Fruit fly (Drosophila melanogaster): Measurements from ENCODE around the gene TTLL6B.

DNA sequence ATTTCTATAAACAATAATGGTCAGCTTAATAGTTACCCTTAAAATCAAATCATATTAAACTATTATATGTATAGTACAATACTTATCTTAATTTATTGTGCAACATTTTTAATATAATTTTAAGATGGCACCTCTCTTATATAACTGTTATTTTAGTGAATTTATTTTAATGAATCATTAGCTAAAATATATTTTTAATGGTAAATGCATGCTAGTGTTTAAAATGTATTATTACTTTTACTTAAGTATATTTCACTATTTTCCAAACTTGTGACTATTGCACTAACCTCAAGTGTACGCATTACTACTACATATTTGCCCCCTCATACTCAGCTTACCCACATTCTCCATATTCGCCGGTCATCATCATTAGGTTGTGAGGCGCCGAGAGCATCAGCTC, 4.5 kb downstream of the TTLL6B start:
- no peak for TF ChIP-seq Myc (optimal IDR thresholded peaks at IDR 0.05)
- TF ChIP-seq Sin3A (optimal IDR thresholded peaks at IDR 0.05) = no peak
- no peak for TF ChIP-seq ttk (optimal IDR thresholded peaks at IDR 0.05)
